Worm (Caenorhabditis elegans) whole organism, young adult: ENCODE measurements around the gene fzr-1.

Experiments
- B0019.2 ChIP-seq: fragments of 200-800 bp; sonication (Bioruptor generic); conservative IDR thresholded peaks from 2 replicates; pipeline ENCODE4 v1.3.6; 2022; ENCODE audit warnings: missing genetic modification reagents, missing genetic modification characterization, missing compliant biosample characterization
- B0336.3 ChIP-seq: fragments of 200-800 bp; sonication (Bioruptor generic); IDR thresholded peaks from 2 replicates; pipeline ENCODE4 v1.3.6; 2022; ENCODE audit warnings: missing genetic modification characterization, missing compliant biosample characterization
- C17E4.6 ChIP-seq: fragments of 200-800 bp; sonication (Bioruptor generic); IDR thresholded peaks from 2 replicates; pipeline ENCODE4 v1.3.6; 2022; ENCODE audit warnings: missing genetic modification reagents, missing genetic modification characterization, missing compliant biosample characterization
- F22D6.2 ChIP-seq: sonication (generic microtip); optimal IDR thresholded peaks from 2 replicates; lab custom pipeline; 2016; ENCODE audit warnings: mild to moderate bottlenecking, missing genetic modification characterization, missing compliant biosample characterization
- K11D2.4 ChIP-seq: fragments of 200-800 bp; sonication (Bioruptor generic); IDR thresholded peaks from 2 replicates; pipeline ENCODE4 v1.3.6; 2022; ENCODE audit warnings: missing genetic modification reagents, missing genetic modification characterization, missing compliant biosample characterization
- K12H6.12 ChIP-seq: fragments of 200-800 bp; sonication (Bioruptor generic); optimal IDR thresholded peaks from 2 replicates; lab custom pipeline; 2018; ENCODE audit warnings: mild to moderate bottlenecking, missing genetic modification characterization, missing compliant biosample characterization
- T26A5.8 ChIP-seq: sonication (generic microtip); optimal IDR thresholded peaks from 2 replicates; lab custom pipeline; 2016; ENCODE audit warnings: missing genetic modification characterization, missing compliant biosample characterization
- aptf-2 ChIP-seq: fragments of 200-800 bp; sonication (Bioruptor generic); conservative IDR thresholded peaks from 2 replicates; pipeline ENCODE4 v1.3.6; 2022; ENCODE audit warnings: missing genetic modification reagents, missing genetic modification characterization, missing compliant biosample characterization
- aptf-3 ChIP-seq: fragments of 200-800 bp; sonication (Bioruptor generic); IDR thresholded peaks from 2 replicates; pipeline ENCODE4 v1.3.6; 2022; ENCODE audit warnings: missing genetic modification characterization, missing compliant biosample characterization
- atf-7 ChIP-seq: sonication (generic microtip); optimal IDR thresholded peaks from 2 replicates; lab custom pipeline; 2017; ENCODE audit warnings: mild to moderate bottlenecking, missing genetic modification characterization, missing compliant biosample characterization
- athp-1 ChIP-seq: sonication (generic microtip); optimal IDR thresholded peaks from 2 replicates; lab custom pipeline; 2017; ENCODE audit warnings: mild to moderate bottlenecking, missing genetic modification characterization, missing compliant biosample characterization
- bed-2 ChIP-seq: fragments of 200-800 bp; sonication (Bioruptor generic); IDR thresholded peaks from 2 replicates; pipeline ENCODE4 v1.3.6; 2022; ENCODE audit warnings: missing genetic modification reagents, missing genetic modification characterization, missing compliant biosample characterization
- ccch-3 ChIP-seq: fragments of 200-800 bp; sonication (Bioruptor generic); optimal IDR thresholded peaks from 2 replicates; lab custom pipeline; 2018; ENCODE audit warnings: mild to moderate bottlenecking, missing genetic modification characterization, missing compliant biosample characterization
- cebp-1 ChIP-seq, 2 experiments: fragments of 200-800 bp in 1 of 2; sonication (Bioruptor generic) in 1 of 2; sonication (generic microtip) in 1 of 2; IDR thresholded peaks in 1 of 2; optimal IDR thresholded peaks in 1 of 2; 2 replicates each; pipeline versions ENCODE4 v1.3.6 to Lab custom; 2017 to 2022; ENCODE audit warnings: missing compliant biosample characterization in 2 of 2, missing genetic modification characterization in 2 of 2, mild to moderate bottlenecking in 1 of 2, missing genetic modification reagents in 1 of 2, moderate library complexity in 1 of 2
- ceh-100 ChIP-seq: fragments of 200-800 bp; sonication (Bioruptor generic); IDR thresholded peaks from 2 replicates; pipeline ENCODE4 v1.3.6; 2022; ENCODE audit warnings: missing genetic modification reagents, missing genetic modification characterization, missing compliant biosample characterization
- ceh-27 ChIP-seq: fragments of 200-800 bp; sonication (Bioruptor generic); optimal IDR thresholded peaks from 2 replicates; lab custom pipeline; 2018; ENCODE audit warnings: mild to moderate bottlenecking, missing genetic modification characterization, moderate library complexity, missing compliant biosample characterization
- ceh-40 ChIP-seq: fragments of 200-800 bp; sonication (Bioruptor generic); IDR thresholded peaks from 2 replicates; pipeline ENCODE4 v1.3.6; 2022; ENCODE audit warnings: missing genetic modification characterization, missing compliant biosample characterization
- ceh-58 ChIP-seq: fragments of 200-800 bp; sonication (Bioruptor generic); IDR thresholded peaks from 2 replicates; pipeline ENCODE4 v1.3.6; 2022; ENCODE audit warnings: missing genetic modification characterization, missing compliant biosample characterization
- ceh-91 ChIP-seq: fragments of 200-800 bp; sonication (Bioruptor generic); IDR thresholded peaks from 2 replicates; pipeline ENCODE4 v1.3.6; 2022; ENCODE audit warnings: missing genetic modification reagents, missing genetic modification characterization, missing compliant biosample characterization
- die-1 ChIP-seq: sonication (generic microtip); optimal IDR thresholded peaks from 2 replicates; lab custom pipeline; 2016; ENCODE audit warnings: missing genotype, mild to moderate bottlenecking, missing genetic modification characterization, missing compliant biosample characterization
- dpl-1 ChIP-seq: fragments of 150-350 bp; optimal IDR thresholded peaks from 2 replicates; lab custom pipeline; 2014; ENCODE audit warnings: missing biosample characterization, missing genetic modification reagents, missing genetic modification characterization
- efl-1 ChIP-seq: fragments of 150-350 bp; optimal IDR thresholded peaks from 2 replicates; lab custom pipeline; 2014; ENCODE audit warnings: missing biosample characterization, missing genetic modification reagents, missing genetic modification characterization
- egl-44 ChIP-seq: fragments of 200-800 bp; sonication (Bioruptor generic); IDR thresholded peaks from 2 replicates; pipeline ENCODE4 v1.3.6; 2022; ENCODE audit warnings: missing genetic modification reagents, missing genetic modification characterization, missing compliant biosample characterization
- fkh-3 ChIP-seq: sonication (generic microtip); optimal IDR thresholded peaks from 2 replicates; lab custom pipeline; 2016; ENCODE audit warnings: mild to moderate bottlenecking, missing genetic modification characterization, missing compliant biosample characterization
- hlh-12 ChIP-seq: sonication (generic microtip); optimal IDR thresholded peaks from 2 replicates; lab custom pipeline; 2016; ENCODE audit warnings: missing genetic modification characterization, missing compliant biosample characterization
- lag-1 ChIP-seq: fragments of 200-800 bp; sonication (Bioruptor generic); IDR thresholded peaks from 2 replicates; pipeline ENCODE4 v1.3.6; 2022; ENCODE audit warnings: missing genetic modification reagents, missing genetic modification characterization, missing compliant biosample characterization
- let-607 ChIP-seq, 2 experiments: fragments of 200-800 bp in 1 of 2; sonication (Bioruptor generic) in 1 of 2; sonication (generic microtip) in 1 of 2; optimal IDR thresholded peaks; 2 replicates each; lab custom pipeline; 2016 to 2018; ENCODE audit warnings: mild to moderate bottlenecking in 2 of 2, missing compliant biosample characterization in 2 of 2, missing genetic modification characterization in 2 of 2, moderate library complexity in 2 of 2, missing genotype in 1 of 2
- lin-26 ChIP-seq: fragments of 200-800 bp; sonication (Bioruptor generic); IDR thresholded peaks from 2 replicates; pipeline ENCODE4 v1.3.6; 2022; ENCODE audit warnings: missing genetic modification reagents, missing genetic modification characterization, missing compliant biosample characterization
- lsl-1 ChIP-seq: fragments of 200-800 bp; sonication (Bioruptor generic); optimal IDR thresholded peaks from 2 replicates; lab custom pipeline; 2018; ENCODE audit warnings: mild to moderate bottlenecking, missing genetic modification characterization, moderate library complexity, missing compliant biosample characterization
- madf-3 ChIP-seq: fragments of 200-800 bp; sonication (Bioruptor generic); IDR thresholded peaks from 2 replicates; pipeline ENCODE4 v1.3.6; 2022; ENCODE audit warnings: missing genetic modification reagents, missing genetic modification characterization, missing compliant biosample characterization
- madf-8 ChIP-seq: fragments of 200-800 bp; sonication (Bioruptor generic); conservative IDR thresholded peaks from 2 replicates; pipeline ENCODE4 v1.3.6; 2022; ENCODE audit warnings: missing genetic modification reagents, missing genetic modification characterization, missing compliant biosample characterization
- mcd-1 ChIP-seq: fragments of 200-800 bp; sonication (Bioruptor generic); IDR thresholded peaks from 2 replicates; pipeline ENCODE4 v1.3.6; 2022; ENCODE audit warnings: missing genetic modification reagents, missing genetic modification characterization, missing compliant biosample characterization
- mel-28 ChIP-seq: sonication (generic microtip); optimal IDR thresholded peaks from 2 replicates; lab custom pipeline; 2016; ENCODE audit warnings: borderline replicate concordance, mild to moderate bottlenecking, missing genetic modification characterization, missing compliant biosample characterization
- mxl-1 ChIP-seq: sonication (generic microtip); optimal IDR thresholded peaks from 2 replicates; lab custom pipeline; 2016; ENCODE audit warnings: missing genetic modification characterization, missing compliant biosample characterization
- nhr-120 ChIP-seq: fragments of 200-800 bp; sonication (Bioruptor generic); IDR thresholded peaks from 2 replicates; pipeline ENCODE4 v1.3.6; 2022; ENCODE audit warnings: missing genetic modification characterization, missing compliant biosample characterization
- nhr-179 ChIP-seq: sonication (generic microtip); optimal IDR thresholded peaks from 2 replicates; lab custom pipeline; 2016; ENCODE audit warnings: mild to moderate bottlenecking, missing genetic modification characterization, missing compliant biosample characterization
- nhr-90 ChIP-seq: sonication (generic microtip); optimal IDR thresholded peaks from 2 replicates; lab custom pipeline; 2016; ENCODE audit warnings: missing genotype, mild to moderate bottlenecking, missing genetic modification characterization, missing compliant biosample characterization
- pbrm-1 ChIP-seq: fragments of 200-800 bp; sonication (Bioruptor generic); IDR thresholded peaks from 2 replicates; pipeline ENCODE4 v1.3.6; 2022; ENCODE audit warnings: missing genetic modification reagents, missing genetic modification characterization, missing compliant biosample characterization
- rcor-1 ChIP-seq: fragments of 200-800 bp; sonication (Bioruptor generic); IDR thresholded peaks from 2 replicates; pipeline ENCODE4 v1.3.6; 2022; ENCODE audit warnings: missing genetic modification reagents, missing genetic modification characterization, missing compliant biosample characterization
- rec-8 ChIP-seq, 2 experiments: sonication (generic microtip); optimal IDR thresholded peaks; 2 replicates each; lab custom pipeline; 2016; ENCODE audit warnings: mild to moderate bottlenecking in 2 of 2, missing genetic modification characterization in 2 of 2, missing genetic modification reagents in 2 of 2, missing genotype in 2 of 2, missing biosample characterization in 1 of 2, missing compliant biosample characterization in 1 of 2, moderate library complexity in 1 of 2
- sdz-38 ChIP-seq: sonication (generic microtip); optimal IDR thresholded peaks from 2 replicates; lab custom pipeline; 2016; ENCODE audit warnings: missing genotype, missing genetic modification characterization, missing compliant biosample characterization
- sea-2 ChIP-seq: fragments of 200-800 bp; sonication (Bioruptor generic); IDR thresholded peaks from 2 replicates; pipeline ENCODE4 v1.3.6; 2022; ENCODE audit warnings: missing genetic modification characterization, missing compliant biosample characterization
- snpc-1.3 ChIP-seq: sonication (generic microtip); optimal IDR thresholded peaks from 2 replicates; lab custom pipeline; 2017; ENCODE audit warnings: missing genetic modification characterization, mild to moderate bottlenecking, missing compliant biosample characterization, antibody characterized with exemption, moderate library complexity, missing genotype, missing genetic modification reagents; ENCODE audit not compliant: insufficient read depth
- tbp1 ChIP-seq: fragments of 200-800 bp; sonication (Bioruptor generic); optimal IDR thresholded peaks from 2 replicates; lab custom pipeline; 2018; ENCODE audit warnings: mild to moderate bottlenecking, missing genetic modification characterization, missing compliant biosample characterization
- tbx-9 ChIP-seq: sonication (generic microtip); optimal IDR thresholded peaks from 2 replicates; lab custom pipeline; 2016; ENCODE audit warnings: borderline replicate concordance, missing genetic modification characterization, inconsistent platforms, missing compliant biosample characterization
- zfh-2 ChIP-seq: fragments of 200-800 bp; sonication (Bioruptor generic); conservative IDR thresholded peaks from 2 replicates; pipeline ENCODE4 v1.3.6; 2022; ENCODE audit warnings: missing genetic modification reagents, missing genetic modification characterization, missing compliant biosample characterization
- ztf-22 ChIP-seq: fragments of 200-800 bp; sonication (Bioruptor generic); optimal IDR thresholded peaks from 2 replicates; lab custom pipeline; 2018; ENCODE audit warnings: mild to moderate bottlenecking, missing genetic modification characterization, moderate library complexity, missing compliant biosample characterization
- ztf-25 ChIP-seq: fragments of 200-800 bp; sonication (Bioruptor generic); IDR thresholded peaks from 2 replicates; pipeline ENCODE4 v1.3.6; 2022; ENCODE audit warnings: missing genetic modification reagents, missing genetic modification characterization, missing compliant biosample characterization
- ztf-26 ChIP-seq: sonication (generic microtip); optimal IDR thresholded peaks from 2 replicates; lab custom pipeline; 2017; ENCODE audit warnings: missing genetic modification characterization, missing compliant biosample characterization
- ztf-3 ChIP-seq: fragments of 200-800 bp; sonication (Bioruptor generic); optimal IDR thresholded peaks from 2 replicates; lab custom pipeline; 2018; ENCODE audit warnings: mild to moderate bottlenecking, missing genetic modification characterization, missing compliant biosample characterization

fzr-1 gene

DNA sequence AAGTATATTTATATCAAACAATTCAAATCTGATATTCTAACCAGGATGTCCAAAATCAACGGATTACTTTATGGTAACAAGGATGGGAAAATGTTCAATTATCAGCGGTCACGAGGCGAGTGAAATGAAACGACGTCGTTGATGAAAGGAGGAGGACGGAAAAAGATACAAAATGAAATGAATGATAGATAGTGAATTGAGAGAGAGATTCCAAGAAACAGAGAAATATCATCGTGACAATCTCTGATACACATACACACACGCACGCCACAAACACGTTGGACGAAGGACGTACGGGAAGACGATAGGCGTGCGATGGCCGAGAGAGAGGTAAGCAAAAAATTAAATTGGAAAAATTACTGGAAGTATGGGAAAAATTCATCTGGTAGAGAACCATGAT is 43.2 kb downstream of the fzr-1 start (continued):
- TF ChIP-seq zfh-2 (GFP tag; lab: Robert Waterston, UW) (no peak), nhr-120 (GFP tag; lab: Robert Waterston, UW) (no peak), F22D6.2 (tag; lab: Kevin White, UChicago) (peak; percentile 59), nhr-179 (tag; lab: Kevin White, UChicago) (no peak), atf-7 (tag; lab: Kevin White, UChicago) (peak; percentile 43), die-1 (no peak), ceh-27 (GFP tag; lab: Kevin White, UChicago) (no peak), lag-1 (GFP tag; lab: Robert Waterston, UW) (no peak), ztf-25 (no peak), egl-44 (0 out of 2 replicates have a peak, but pooled peaks have one; percentile 42), ztf-3 (GFP tag; lab: Kevin White, UChicago) (no peak), tbx-9 (tag; lab: Kevin White, UChicago) (no peak), dpl-1 (GFP tag; lab: Kevin White, UChicago) (no peak), nhr-90 (no peak), pbrm-1 (GFP tag; lab: Robert Waterston, UW) (no peak), ztf-22 (GFP tag; lab: Kevin White, UChicago) (peak; percentile 26), hlh-12 (no peak), K12H6.12 (tag; lab: Kevin White, UChicago) (no peak), B0019.2 (no peak), rcor-1 (GFP tag; lab: Robert Waterston, UW) (no peak), mel-28 (tag; lab: Kevin White, UChicago) (no peak), lsl-1 (GFP tag; lab: Kevin White, UChicago) (no peak), efl-1 (GFP tag; lab: Kevin White, UChicago) (no peak), bed-2 (GFP tag; lab: Robert Waterston, UW) (no peak), madf-3 (GFP tag; lab: Robert Waterston, UW) (no peak), rec-8 (tag; optimal IDR thresholded peaks at IDR 0.05; lab: Kevin White, UChicago) (no peak), tbp1 (GFP tag; lab: Kevin White, UChicago) (peak; percentile 29), sea-2 (no peak), C17E4.6 (GFP tag; lab: Robert Waterston, UW) (no peak), B0336.3 (no peak), T26A5.8 (tag; lab: Kevin White, UChicago) (no peak), aptf-2 (no peak), let-607 (tag; optimal IDR thresholded peaks at IDR 0.05; lab: Kevin White, UChicago) (peak; percentile 74 to 83), fkh-3 (tag; lab: Kevin White, UChicago) (no peak), cebp-1 (GFP tag; IDR thresholded peaks at IDR 0.05; lab: Robert Waterston, UW) (no peak), cebp-1 (tag; optimal IDR thresholded peaks at IDR 0.05; lab: Kevin White, UChicago) (peak; percentile 33), lin-26 (GFP tag; lab: Robert Waterston, UW) (no peak), ztf-26 (tag; lab: Kevin White, UChicago) (peak; percentile 50), ceh-91 (GFP tag; lab: Robert Waterston, UW) (no peak), ccch-3 (GFP tag; lab: Kevin White, UChicago) (no peak), athp-1 (tag; lab: Kevin White, UChicago) (no peak), sdz-38 (tag; lab: Kevin White, UChicago) (no peak), aptf-3 (GFP tag; lab: Robert Waterston, UW) (no peak), ceh-58 (GFP tag; lab: Robert Waterston, UW) (no peak), ceh-40 (GFP tag; lab: Robert Waterston, UW) (no peak), K11D2.4 (GFP tag; lab: Robert Waterston, UW) (no peak), mxl-1 (tag; lab: Kevin White, UChicago) (no peak), ceh-100 (no peak), madf-8 (no peak), mcd-1 (no peak), snpc-1.3 (tag; lab: Kevin White, UChicago) (no peak)
